Fruit fly (Drosophila melanogaster): ENCODE results near the gene CG12420.

DNA sequence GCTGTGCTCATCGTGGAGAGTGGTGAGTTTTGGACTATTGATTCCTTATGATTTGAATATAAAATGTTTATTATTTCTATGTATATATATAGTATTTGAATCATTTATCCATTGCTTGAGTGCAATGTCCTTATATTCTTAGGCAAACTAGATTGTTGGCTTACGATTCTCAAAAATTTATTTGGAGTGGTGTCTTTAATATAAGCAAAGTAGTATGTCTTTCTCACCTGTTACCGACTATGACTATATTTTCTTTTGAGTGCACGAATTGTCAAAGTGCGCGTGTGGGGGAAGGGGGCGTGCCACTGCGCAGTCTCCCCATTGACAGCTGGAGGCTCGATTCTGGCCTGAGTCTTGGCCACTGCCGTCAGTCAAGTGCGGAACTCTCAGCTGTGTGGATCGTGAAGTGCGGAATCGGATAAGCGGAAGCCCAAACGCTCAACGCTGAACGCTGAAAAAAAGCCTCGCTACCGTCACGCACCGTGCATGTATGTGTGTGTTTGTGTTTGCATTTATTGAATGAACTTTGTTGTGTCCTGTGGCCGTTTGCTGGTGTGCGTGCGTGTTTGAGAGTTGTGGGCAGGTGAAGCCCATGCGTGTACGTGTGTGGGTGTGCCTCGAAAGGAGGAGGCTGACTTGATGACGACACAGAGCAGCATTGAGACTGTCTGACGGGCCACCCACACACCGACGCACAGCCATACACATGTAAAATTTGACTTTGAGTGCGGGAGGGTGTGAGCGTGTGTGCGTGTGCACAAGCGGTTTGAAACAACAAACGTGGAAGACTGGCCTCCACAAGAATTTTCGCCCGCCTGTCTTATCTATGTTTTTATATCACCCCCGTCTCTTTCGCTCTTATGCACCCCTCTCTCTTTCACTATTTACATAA is 3.9 kb downstream of the CG12420 start:
- TF ChIP-seq psq (optimal IDR thresholded peaks at IDR 0.05) (no peak), usp (GFP tag; optimal IDR thresholded peaks at IDR 0.05) (no peak), Dll (optimal IDR thresholded peaks at IDR 0.05) (no peak), pan (optimal IDR thresholded peaks at IDR 0.05) (no peak), EcR (GFP tag; optimal IDR thresholded peaks at IDR 0.05) (no peak), CG8478 (optimal IDR thresholded peaks at IDR 0.05) (no peak)

Measured in whole organism.